Worm (Caenorhabditis elegans): ENCODE results near the gene str-37.

ce11 chrV:13295859-13296258 is 31.7 kb upstream of the str-37 start, which contains the start of gene uig-1:
- no peak for TF ChIP-seq ztf-23 (GFP tag; IDR thresholded peaks at IDR 0.05)
- no peak for TF ChIP-seq med-1 (GFP tag; optimal IDR thresholded peaks at IDR 0.05; ENCODE audit: insufficient read depth)

Measured in whole organism, midembryonic.